Worm (Caenorhabditis elegans) whole organism, midembryonic: ENCODE results near the gene F49E12.7.

Experiments used
- cog-1 ChIP-seq: sonication (generic microtip); optimal IDR thresholded peaks from 2 replicates; lab custom pipeline; 2016; ENCODE audit warnings: missing genetic modification characterization, missing compliant biosample characterization
- klf-2 ChIP-seq: fragments of 200-800 bp; sonication (Bioruptor generic); conservative IDR thresholded peaks from 2 replicates; pipeline ENCODE4 v1.3.6; 2022; ENCODE audit warnings: missing genetic modification reagents, missing genetic modification characterization, missing compliant biosample characterization
- med-1 ChIP-seq: sonication (generic microtip); optimal IDR thresholded peaks from 2 replicates; lab custom pipeline; 2017; ENCODE audit warnings: missing genetic modification characterization, mild to moderate bottlenecking, missing compliant biosample characterization, antibody characterized with exemption, missing genetic modification reagents; ENCODE audit not compliant: insufficient read depth
- ref-1 ChIP-seq: fragments of 200-800 bp; sonication (Bioruptor generic); conservative IDR thresholded peaks from 2 replicates; pipeline ENCODE4 v1.3.6; 2022; ENCODE audit warnings: missing genetic modification reagents, missing genetic modification characterization, missing compliant biosample characterization
- tab-1 ChIP-seq: fragments of 200-800 bp; sonication (Bioruptor generic); IDR thresholded peaks from 2 replicates; pipeline ENCODE4 v1.3.6; 2022; ENCODE audit warnings: missing genetic modification characterization, missing compliant biosample characterization

- TF ChIP-seq med-1 (GFP tag; lab: Kevin White, UChicago) (no peak), ref-1 (GFP tag; lab: Robert Waterston, UW) (no peak), tab-1 (GFP tag; lab: Robert Waterston, UW) (no peak), cog-1 (tag; lab: Kevin White, UChicago) (no peak), klf-2 (GFP tag; lab: Robert Waterston, UW) (no peak)
Observed at ce11 chrII:8370194-8370593, 25.7 kb downstream of the F49E12.7 start.
